Worm (Caenorhabditis elegans) whole organism, L4/young adult: ENCODE measurements around the gene Y24D9A.6.

Experiments used
- W03F9.2 ChIP-seq: fragments of 150-350 bp; optimal IDR thresholded peaks from 2 replicates; lab custom pipeline; 2014; ENCODE audit warnings: missing biosample characterization, missing genetic modification characterization
- dao-5 ChIP-seq: sonication (generic microtip); optimal IDR thresholded peaks from 2 replicates; lab custom pipeline; 2016; ENCODE audit warnings: missing genotype, missing genetic modification characterization, moderate library complexity, missing compliant biosample characterization
- him-1 ChIP-seq: sonication (generic microtip); optimal IDR thresholded peaks from 2 replicates; lab custom pipeline; 2016; ENCODE audit warnings: missing genotype, missing genetic modification reagents, missing genetic modification characterization, missing compliant biosample characterization

Gene Y24D9A.6

DNA sequence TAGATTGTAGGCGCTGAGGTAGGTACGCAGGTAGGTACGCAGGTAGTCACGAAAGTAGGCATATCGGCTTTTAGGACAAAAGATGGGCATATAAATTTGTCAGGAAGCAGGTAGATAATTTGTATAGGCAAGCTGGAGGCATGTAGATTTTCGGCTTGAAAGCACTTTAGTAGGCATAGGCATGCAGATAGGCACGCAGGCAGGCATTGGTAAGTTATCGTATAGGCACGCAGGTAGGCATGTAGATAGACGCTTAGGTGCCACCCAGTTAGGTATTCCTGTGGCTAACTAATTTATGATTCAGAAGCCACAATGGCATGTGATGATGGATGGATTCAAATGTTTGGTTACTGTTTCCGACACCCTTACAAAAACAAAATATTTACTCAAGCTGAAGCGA, 22.8 kb upstream of the Y24D9A.6 start:
- TF ChIP-seq dao-5 (tag; lab: Kevin White, UChicago): no peak
- no peak for TF ChIP-seq him-1
- TF ChIP-seq W03F9.2 (tag; lab: Kevin White, UChicago): no peak

DNA sequence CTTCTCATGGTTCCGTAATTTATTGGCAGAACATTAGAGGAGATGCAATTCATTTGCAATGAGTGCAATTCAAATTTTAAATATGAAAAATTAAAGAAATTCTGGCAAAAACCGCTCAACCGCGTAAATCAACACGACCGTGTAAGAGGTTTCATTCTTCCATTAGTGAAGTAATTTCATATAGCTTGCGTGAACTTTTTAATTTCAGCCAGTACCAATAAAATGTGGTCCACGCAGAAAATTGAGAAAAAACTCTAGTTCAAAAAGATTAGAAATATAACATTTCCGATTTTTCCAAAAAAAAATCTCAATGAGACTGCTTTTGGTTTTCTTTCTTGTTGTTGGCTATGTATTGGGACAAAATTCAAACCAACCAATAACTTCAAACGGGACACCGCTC, 21.8 kb upstream of the Y24D9A.6 start, which contains the start of gene clec-175:
TSS of gene clec-175 (plus strand) at position 301 of the 400 bp plus-strand sequence.
- no peak for TF ChIP-seq W03F9.2 (tag; lab: Kevin White, UChicago)
- TF ChIP-seq dao-5 (tag; lab: Kevin White, UChicago): no peak
- TF ChIP-seq him-1: no peak

DNA sequence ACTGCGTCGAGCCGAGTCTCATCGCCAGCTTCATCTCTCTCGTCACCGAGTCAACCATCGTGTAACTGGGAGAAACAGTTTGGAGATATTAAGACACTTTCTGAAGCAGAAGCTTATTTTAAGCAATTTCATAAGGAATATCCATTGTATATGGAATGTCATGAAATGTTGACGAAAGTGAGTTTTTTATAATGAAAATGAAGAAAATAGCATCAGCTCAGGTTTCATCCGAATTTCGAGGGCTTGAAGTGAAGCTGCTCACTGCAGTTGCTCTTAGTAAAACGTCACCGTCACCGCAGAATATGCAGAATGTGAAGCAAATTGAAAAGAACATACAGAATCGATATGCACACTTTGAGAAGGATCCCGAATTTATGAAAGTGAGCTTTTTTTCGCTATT, 12.9 kb upstream of the Y24D9A.6 start:
- no peak for TF ChIP-seq him-1

DNA sequence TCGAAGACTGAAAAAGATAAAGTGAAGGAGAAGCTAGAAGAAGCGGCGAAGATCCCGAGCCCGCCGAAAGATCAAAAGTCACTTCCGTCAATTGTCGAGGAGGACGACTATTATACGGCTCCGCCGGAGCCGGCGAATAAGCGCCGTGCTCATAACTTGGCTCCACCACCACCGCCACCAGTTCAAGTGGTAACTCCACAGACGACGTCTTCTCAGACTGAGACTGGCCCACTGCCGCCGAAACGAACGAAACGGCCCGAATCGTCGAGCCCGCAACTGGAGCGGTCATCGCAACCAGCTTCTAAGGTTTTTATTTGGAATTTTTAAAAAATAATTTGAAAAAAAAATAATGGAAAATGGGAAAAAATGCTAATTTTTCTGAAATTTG, 11.7 kb upstream of the Y24D9A.6 start:
- no peak for TF ChIP-seq him-1
- no peak for TF ChIP-seq dao-5 (tag; lab: Kevin White, UChicago)
- no peak for TF ChIP-seq W03F9.2 (tag; lab: Kevin White, UChicago)

DNA sequence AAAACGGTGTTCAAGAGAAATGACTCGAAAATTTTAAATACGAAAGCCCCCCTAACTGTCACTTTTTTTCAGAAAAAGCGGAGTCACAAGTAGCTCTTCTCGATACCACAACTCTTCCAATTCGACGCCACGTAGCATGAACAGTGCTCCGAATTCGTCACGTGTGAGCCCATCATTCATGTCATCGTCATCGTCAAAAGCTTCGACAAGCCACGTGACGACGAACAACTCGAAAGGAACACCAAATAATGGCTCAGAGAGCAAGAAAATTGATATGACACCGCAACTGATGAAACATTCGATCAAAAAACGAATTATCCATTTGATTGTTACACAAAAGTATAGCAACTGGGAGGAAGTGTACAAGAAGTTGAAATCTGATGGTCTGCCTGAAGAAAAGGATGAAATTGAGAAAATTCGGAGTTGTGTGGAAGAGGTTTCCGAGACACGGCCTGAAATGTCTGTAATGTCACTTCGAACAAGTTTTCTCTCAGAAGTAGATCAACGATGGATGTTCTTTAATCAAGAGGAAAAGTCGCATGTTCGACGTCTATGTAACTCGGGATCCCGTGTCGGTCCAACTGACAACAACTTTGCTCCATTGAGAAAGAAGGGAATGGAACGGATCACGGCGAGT, 11.2 kb upstream of the Y24D9A.6 start:
- TF ChIP-seq W03F9.2 (tag; lab: Kevin White, UChicago) (no peak), him-1 (no peak), dao-5 (tag; lab: Kevin White, UChicago) (no peak)

DNA sequence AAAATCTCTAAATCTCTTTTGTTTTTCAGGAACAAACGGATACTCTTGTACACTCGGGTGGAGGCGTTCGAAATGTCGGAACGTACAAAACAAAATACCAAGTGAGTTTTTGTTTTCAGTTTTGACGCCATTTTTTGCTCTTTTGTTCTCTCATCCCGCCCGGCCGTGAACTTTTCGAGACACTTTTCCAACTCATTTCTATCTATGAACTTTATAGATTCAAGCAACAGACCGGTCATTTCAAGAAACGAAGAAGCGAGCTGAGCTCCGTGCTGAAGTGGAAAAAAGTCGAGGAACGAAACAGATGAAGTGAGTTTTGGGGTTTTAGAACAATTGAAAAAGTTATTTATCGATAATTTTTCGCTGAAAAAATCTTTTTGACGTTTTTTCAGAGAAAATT, 10.3 kb upstream of the Y24D9A.6 start:
- TF ChIP-seq him-1 (no peak), W03F9.2 (tag; lab: Kevin White, UChicago) (no peak), dao-5 (tag; lab: Kevin White, UChicago) (no peak)

DNA sequence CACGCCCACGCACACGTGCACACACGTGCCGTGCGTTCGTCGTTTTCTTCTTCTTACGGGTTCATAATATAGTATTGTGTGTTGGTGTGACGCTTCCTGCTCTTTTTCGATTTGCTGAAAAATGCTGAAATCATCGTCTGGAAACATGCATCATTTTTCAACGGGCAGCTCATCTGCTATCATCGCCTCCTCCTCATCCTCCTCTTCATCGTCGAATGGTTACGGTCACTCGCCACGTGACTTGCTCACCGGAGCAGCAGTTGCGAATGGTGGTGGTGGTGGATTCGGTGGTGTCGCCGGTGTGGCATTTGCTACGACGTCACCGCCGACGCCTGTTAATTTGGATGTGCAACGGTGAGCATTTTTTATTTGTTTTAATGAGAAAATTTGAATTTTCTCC, 8.5 kb upstream of the Y24D9A.6 start:
- no peak for TF ChIP-seq dao-5 (tag; lab: Kevin White, UChicago)
- TF ChIP-seq him-1: no peak
- no peak for TF ChIP-seq W03F9.2 (tag; lab: Kevin White, UChicago)

DNA sequence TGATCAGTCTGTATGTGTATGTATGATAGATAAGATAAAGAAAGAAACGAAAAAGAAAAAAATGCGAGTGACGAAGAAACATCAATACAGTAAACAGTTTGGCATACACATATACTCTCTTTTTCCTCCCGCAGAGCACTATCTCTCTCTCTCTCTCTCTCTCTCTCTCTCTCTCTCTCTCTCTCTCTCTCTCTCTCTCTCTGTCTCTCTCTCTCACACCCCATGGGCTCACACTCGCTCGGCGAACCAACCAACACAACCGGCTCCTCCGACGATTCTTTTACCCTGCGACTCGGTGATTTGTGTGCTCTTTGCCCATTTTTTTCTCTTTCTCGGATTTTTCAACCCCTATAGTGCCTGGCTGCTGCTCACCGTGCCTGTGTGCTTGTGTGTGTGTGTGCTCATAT, 6.9 kb upstream of the Y24D9A.6 start:
- TF ChIP-seq W03F9.2 (tag; lab: Kevin White, UChicago): no peak
- no peak for TF ChIP-seq dao-5 (tag; lab: Kevin White, UChicago)
- no peak for TF ChIP-seq him-1

DNA sequence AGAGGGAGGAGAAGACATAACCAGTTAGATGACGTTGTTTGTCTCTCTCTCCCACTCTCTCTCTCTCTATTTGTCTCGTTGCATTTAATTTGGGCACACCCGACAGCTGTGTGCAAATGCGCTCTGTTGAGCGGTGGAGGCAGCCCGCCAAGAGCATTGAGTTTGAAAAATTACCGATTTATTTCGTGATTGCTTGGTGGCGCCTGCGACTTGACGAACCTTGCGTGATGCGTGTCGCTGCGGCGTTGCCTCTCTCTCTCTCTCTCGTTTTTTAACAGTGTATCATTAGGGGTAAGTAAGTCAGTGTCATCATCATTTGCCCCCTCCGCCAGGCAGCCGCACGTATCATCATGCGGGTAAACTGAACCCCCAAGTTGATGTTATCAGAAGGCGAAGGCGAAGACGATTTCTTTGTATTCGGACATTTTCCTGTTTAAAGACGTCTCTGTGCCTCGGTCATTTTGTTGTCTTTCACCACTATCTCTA, 5.9 kb upstream of the Y24D9A.6 start:
- no peak for TF ChIP-seq dao-5 (tag; lab: Kevin White, UChicago)
- TF ChIP-seq him-1: peak; percentile 24
- TF ChIP-seq W03F9.2 (tag; lab: Kevin White, UChicago): no peak

DNA sequence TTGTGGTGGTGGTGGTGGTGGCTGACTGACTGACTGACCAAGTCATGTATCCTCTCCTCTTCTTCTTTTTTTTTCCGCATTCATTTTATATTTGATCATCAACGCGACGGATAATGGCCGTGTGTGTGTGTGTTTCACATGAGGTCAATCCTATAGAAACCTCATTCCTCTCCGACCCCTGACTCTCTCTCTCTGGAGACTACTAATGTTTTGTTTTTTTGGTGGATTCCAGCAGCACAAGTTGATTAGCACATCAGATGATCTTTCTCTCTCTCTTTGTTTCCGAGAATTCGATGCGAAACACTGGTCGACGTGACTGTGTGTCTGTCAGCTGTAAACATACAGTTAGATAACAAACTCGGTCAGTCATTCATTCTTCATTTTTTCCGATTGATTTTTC, 4.9 kb upstream of the Y24D9A.6 start, which contains the start of gene Y24D9A.7:
TSS of gene Y24D9A.7 (minus strand) at position 46 of the 400 bp plus-strand sequence.
- TF ChIP-seq W03F9.2 (tag; lab: Kevin White, UChicago) (no peak), dao-5 (tag; lab: Kevin White, UChicago) (no peak)

DNA sequence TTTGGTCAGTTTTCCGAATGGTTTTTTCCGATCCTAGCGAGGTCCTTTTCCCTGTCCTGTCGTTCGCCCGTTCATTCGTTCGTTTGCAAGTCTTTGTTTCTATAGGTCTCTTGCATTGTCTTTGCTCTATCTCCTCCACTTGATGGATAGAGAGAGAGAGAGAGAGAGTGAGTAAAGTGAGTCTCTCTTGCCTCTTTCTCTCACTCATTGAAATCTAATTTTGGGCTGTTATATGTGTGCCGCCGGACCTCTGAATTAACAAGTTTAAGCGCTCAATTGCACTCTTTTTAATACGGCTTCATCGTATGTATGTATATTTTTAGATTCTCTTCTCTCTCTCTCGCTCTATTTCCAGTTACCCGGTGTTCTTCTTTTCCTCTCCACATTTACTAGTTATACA, 3.7 kb upstream of the Y24D9A.6 start:
- TF ChIP-seq dao-5 (tag; lab: Kevin White, UChicago): no peak
- no peak for TF ChIP-seq him-1
- no peak for TF ChIP-seq W03F9.2 (tag; lab: Kevin White, UChicago)

DNA sequence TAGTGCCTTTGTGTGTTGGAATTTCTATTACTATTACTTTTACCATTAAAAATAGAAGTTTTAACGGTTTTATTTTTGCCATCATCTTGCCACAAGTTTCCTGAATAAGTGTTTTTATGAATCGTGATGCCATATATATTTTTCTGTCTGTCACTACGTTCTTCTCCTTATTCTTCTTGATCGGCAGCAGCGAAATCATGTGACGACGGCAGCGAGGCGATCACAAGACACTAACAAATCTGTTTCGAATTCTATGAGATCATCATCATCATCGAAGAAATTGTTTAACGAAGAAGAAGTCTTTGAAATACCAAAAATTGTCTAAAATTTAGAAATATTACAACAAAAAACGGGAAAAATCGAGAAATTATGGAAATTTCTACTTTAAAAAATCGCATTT, 2.2 kb upstream of the Y24D9A.6 start:
- TF ChIP-seq dao-5 (tag; lab: Kevin White, UChicago) (no peak), W03F9.2 (tag; lab: Kevin White, UChicago) (no peak), him-1 (no peak)

DNA sequence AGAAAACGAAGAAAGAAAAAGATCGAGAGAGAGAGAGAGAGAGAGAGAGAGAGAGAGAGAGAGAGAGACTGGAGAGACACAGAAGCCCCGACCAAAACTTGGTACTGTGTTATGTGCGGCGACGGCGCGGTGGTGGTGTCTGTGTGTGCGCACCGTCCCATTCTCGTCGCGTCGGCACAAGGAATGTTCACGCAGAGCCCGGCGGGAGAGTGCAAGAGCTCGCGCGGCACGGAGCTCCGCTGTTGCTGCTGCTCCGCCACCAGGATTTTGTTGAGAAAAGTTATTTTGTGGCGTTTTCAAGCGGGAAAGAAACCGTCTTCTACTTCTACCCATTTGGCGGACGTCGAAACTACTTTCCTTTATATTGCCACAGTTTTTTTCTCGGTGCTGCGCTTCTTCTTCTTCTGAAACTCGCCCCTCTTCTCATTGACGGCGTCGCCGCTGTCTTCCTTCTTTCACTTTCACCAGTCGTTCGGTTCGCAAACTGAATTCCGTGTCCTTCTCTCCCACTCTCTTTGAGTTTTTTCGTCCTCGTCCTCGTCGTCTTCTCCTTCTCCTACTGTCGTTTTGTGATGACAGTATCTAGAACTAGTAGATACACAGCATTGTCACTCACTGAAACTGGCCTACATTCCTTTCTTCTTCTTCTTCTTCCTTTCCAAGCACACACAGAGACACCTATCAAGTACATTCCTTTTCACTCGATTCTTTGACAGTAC, 623 bp downstream of the Y24D9A.6 start:
- TF ChIP-seq dao-5 (tag; lab: Kevin White, UChicago) (no peak), him-1 (no peak), W03F9.2 (tag; lab: Kevin White, UChicago) (no peak)

DNA sequence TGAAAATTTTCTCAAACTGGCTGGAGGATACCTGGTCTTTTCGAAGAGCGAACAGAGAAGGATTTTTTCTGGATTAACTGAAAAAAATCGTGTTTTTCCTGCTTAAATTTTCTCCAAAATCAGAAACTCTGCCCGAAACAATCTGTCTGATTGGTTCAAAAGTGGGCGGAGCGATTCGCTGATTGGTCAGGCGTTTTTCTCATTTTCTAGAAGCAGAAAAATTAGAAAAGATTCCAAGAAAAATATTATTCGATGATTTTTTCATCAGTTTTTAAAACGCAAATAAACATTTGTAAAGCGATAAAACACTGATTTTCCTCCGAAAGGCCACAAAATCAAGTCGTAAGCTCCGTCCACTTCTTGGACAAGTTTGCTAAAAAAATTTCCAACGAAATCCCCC, 1.3 kb downstream of the Y24D9A.6 start:
- TF ChIP-seq W03F9.2 (tag; lab: Kevin White, UChicago) (no peak), him-1 (no peak), dao-5 (tag; lab: Kevin White, UChicago) (no peak)

DNA sequence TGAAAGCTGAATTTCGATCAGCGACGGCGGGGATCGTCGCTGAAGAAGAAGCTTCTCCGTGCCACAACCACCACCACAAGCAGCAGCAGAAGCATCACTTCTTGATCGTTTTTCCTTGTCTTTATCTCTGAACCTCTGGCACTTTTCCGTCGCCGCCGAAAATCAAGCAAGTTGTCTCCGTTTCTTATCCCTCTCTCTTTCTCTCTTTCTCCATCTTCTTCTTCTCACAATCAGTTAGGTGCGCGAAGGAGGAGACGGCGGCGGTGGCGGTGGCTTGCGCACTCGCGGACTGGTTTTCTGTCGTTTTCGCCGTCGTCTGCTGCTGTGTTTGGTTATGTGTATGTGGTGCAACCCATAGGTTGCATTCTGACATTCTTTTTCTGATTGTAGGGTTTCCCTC, 1.8 kb downstream of the Y24D9A.6 start:
- TF ChIP-seq W03F9.2 (tag; lab: Kevin White, UChicago) (no peak), dao-5 (tag; lab: Kevin White, UChicago) (no peak), him-1 (no peak)
